Comparison of ENCODE assay signal across 3 worm cellular contexts in genomic region chrIV:15701962-15702361, ce11.
TF ChIP-seq lines count a peak whose summit lies in the region.

No protein-coding gene starts in this region.

TF ChIP-seq in whole organism, L1 larva, 84 proteins besides CTCF, POLR2A, EP300 and RAD21 (continued from another document):
- TF ChIP-seq nhr-12 (tag; optimal IDR thresholded peaks at IDR 0.05; lab: Kevin White, UChicago) (no peak), ces-1 (GFP tag; optimal IDR thresholded peaks at IDR 0.05; lab: Kevin White, UChicago) (no peak), nhr-20 (tag; optimal IDR thresholded peaks at IDR 0.05; lab: Kevin White, UChicago) (peak; percentile 54), skn-1 (tag; optimal IDR thresholded peaks at IDR 0.05; lab: Kevin White, UChicago) (no peak), aly-2 (tag; optimal IDR thresholded peaks at IDR 0.05; lab: Kevin White, UChicago) (no peak), mef-2 (tag; optimal IDR thresholded peaks at IDR 0.05; lab: Kevin White, UChicago) (no peak), lir-3 (tag; optimal IDR thresholded peaks at IDR 0.05; lab: Kevin White, UChicago; ENCODE audit: poor library complexity) (no peak), dsc-1 (tag; optimal IDR thresholded peaks at IDR 0.05; lab: Kevin White, UChicago) (peak; percentile 51), C16A3.4 (tag; optimal IDR thresholded peaks at IDR 0.05; lab: Kevin White, UChicago) (no peak), lin-13 (GFP tag; optimal IDR thresholded peaks at IDR 0.05; lab: Kevin White, UChicago) (no peak), snpc-4 (tag; optimal IDR thresholded peaks at IDR 0.05; lab: Kevin White, UChicago) (no peak), nhr-85 (tag; lab: Kevin White, UChicago) (peak; percentile 79), nhr-237 (tag; optimal IDR thresholded peaks at IDR 0.05; lab: Kevin White, UChicago) (no peak), blmp-1 (tag; optimal IDR thresholded peaks at IDR 0.05; lab: Kevin White, UChicago) (peak; percentile 65), nhr-90 (tag; optimal IDR thresholded peaks at IDR 0.05; lab: Kevin White, UChicago; ENCODE audit: poor library complexity) (peak; percentile 44), efl-1 (optimal IDR thresholded peaks at IDR 0.05; lab: Kevin White, UChicago) (no peak), efl-1 (GFP tag; optimal IDR thresholded peaks at IDR 0.05 in 1 of 2; lab: Kevin White, UChicago) (peak in 1 of 2 experiments; percentile 85), lin-14 (GFP tag; optimal IDR thresholded peaks at IDR 0.05; lab: Kevin White, UChicago) (peak; percentile 74), vab-15 (tag; optimal IDR thresholded peaks at IDR 0.05; lab: Kevin White, UChicago) (peak; percentile 38), ceh-90 (tag; optimal IDR thresholded peaks at IDR 0.05; lab: Kevin White, UChicago) (no peak), pqm-1 (tag; optimal IDR thresholded peaks at IDR 0.05; lab: Kevin White, UChicago) (no peak), mep-1 (tag; optimal IDR thresholded peaks at IDR 0.05; lab: Kevin White, UChicago) (no peak), pag-3 (tag; optimal IDR thresholded peaks at IDR 0.05; lab: Kevin White, UChicago; ENCODE audit: borderline replicate concordance, insufficient read depth) (no peak), lsy-2 (tag; optimal IDR thresholded peaks at IDR 0.05; lab: Kevin White, UChicago) (peak; percentile 21 to 32), nhr-11 (tag; optimal IDR thresholded peaks at IDR 0.05; lab: Kevin White, UChicago) (no peak), nhr-47 (tag; optimal IDR thresholded peaks at IDR 0.05; lab: Kevin White, UChicago) (peak; percentile 27), mdl-1 (tag; optimal IDR thresholded peaks at IDR 0.05; lab: Kevin White, UChicago) (peak in 1 of 2 experiments; percentile 20), xbp-1 (tag; optimal IDR thresholded peaks at IDR 0.05; lab: Kevin White, UChicago) (no peak), grh-1 (GFP tag; IDR thresholded peaks at IDR 0.05; lab: Robert Waterston, UW) (no peak), swsn-7 (tag; optimal IDR thresholded peaks at IDR 0.05; lab: Kevin White, UChicago) (no peak), elt-2 (tag; optimal IDR thresholded peaks at IDR 0.05; lab: Kevin White, UChicago) (peak; percentile 76)
TF ChIP-seq in whole organism, L1 larva: peak in this region for 16.

TF ChIP-seq in whole organism, L2 larva, 48 proteins besides CTCF, POLR2A, EP300 and RAD21 (continued from another document):
- no peak for TF ChIP-seq elt-3 (tag; optimal IDR thresholded peaks at IDR 0.05; lab: Kevin White, UChicago)
- no peak for TF ChIP-seq nhr-77 (tag; optimal IDR thresholded peaks at IDR 0.05; lab: Kevin White, UChicago)
- TF ChIP-seq blmp-1 (tag; optimal IDR thresholded peaks at IDR 0.05; lab: Kevin White, UChicago; ENCODE audit: insufficient read depth) = no peak
- TF ChIP-seq mdl-1 (tag; optimal IDR thresholded peaks at IDR 0.05; lab: Kevin White, UChicago) = no peak
- no peak for TF ChIP-seq lin-13 (GFP tag; optimal IDR thresholded peaks at IDR 0.05; lab: Kevin White, UChicago)
- TF ChIP-seq elt-1 (tag; optimal IDR thresholded peaks at IDR 0.05; lab: Kevin White, UChicago) = no peak
- no peak for TF ChIP-seq ztf-11 (tag; optimal IDR thresholded peaks at IDR 0.05; lab: Kevin White, UChicago)
- TF ChIP-seq zag-1 (tag; optimal IDR thresholded peaks at IDR 0.05; lab: Kevin White, UChicago) = no peak
- TF ChIP-seq sma-3 (GFP tag; optimal IDR thresholded peaks at IDR 0.05; lab: Kevin White, UChicago) = peak; percentile 17
- TF ChIP-seq ceh-82 (tag; optimal IDR thresholded peaks at IDR 0.05; lab: Kevin White, UChicago) = no peak
- no peak for TF ChIP-seq dmd-4 (tag; optimal IDR thresholded peaks at IDR 0.05; lab: Kevin White, UChicago)
- TF ChIP-seq nhr-23 (tag; optimal IDR thresholded peaks at IDR 0.05; lab: Kevin White, UChicago) = no peak
- no peak for TF ChIP-seq snpc-4 (tag; optimal IDR thresholded peaks at IDR 0.05; lab: Kevin White, UChicago)
- no peak for TF ChIP-seq unc-55 (GFP tag; optimal IDR thresholded peaks at IDR 0.05; lab: Kevin White, UChicago)
- no peak for TF ChIP-seq unc-39 (tag; optimal IDR thresholded peaks at IDR 0.05; lab: Kevin White, UChicago)
- TF ChIP-seq mbf-1 (tag; optimal IDR thresholded peaks at IDR 0.05; lab: Kevin White, UChicago) = no peak
- TF ChIP-seq sem-4 (tag; optimal IDR thresholded peaks at IDR 0.05; lab: Kevin White, UChicago) = no peak
- no peak for TF ChIP-seq nhr-6 (tag; optimal IDR thresholded peaks at IDR 0.05; lab: Kevin White, UChicago)
- no peak for TF ChIP-seq lin-39 (tag; optimal IDR thresholded peaks at IDR 0.05; lab: Kevin White, UChicago)
- no peak for TF ChIP-seq nhr-12 (tag; optimal IDR thresholded peaks at IDR 0.05; lab: Kevin White, UChicago)

TF ChIP-seq in whole organism, L4 larva, 104 proteins besides CTCF, POLR2A, EP300 and RAD21 (continued from another document):
- TF ChIP-seq dmd-8 (GFP tag; IDR thresholded peaks at IDR 0.05; lab: Robert Waterston, UW) (no peak), tag-97 (GFP tag; IDR thresholded peaks at IDR 0.05; lab: Robert Waterston, UW) (no peak), ceh-44 (GFP tag; IDR thresholded peaks at IDR 0.05; lab: Robert Waterston, UW) (no peak), ztf-11 (tag; optimal IDR thresholded peaks at IDR 0.05; lab: Kevin White, UChicago) (no peak), ces-1 (GFP tag; optimal IDR thresholded peaks at IDR 0.05; lab: Kevin White, UChicago) (no peak), gei-8 (GFP tag; optimal IDR thresholded peaks at IDR 0.05; lab: Kevin White, UChicago) (no peak), dpl-1 (GFP tag; optimal IDR thresholded peaks at IDR 0.05; lab: Kevin White, UChicago) (no peak), Y75B8A.6 (GFP tag; IDR thresholded peaks at IDR 0.05; lab: Robert Waterston, UW) (no peak), fkh-10 (GFP tag; optimal IDR thresholded peaks at IDR 0.05; lab: Kevin White, UChicago) (no peak), hlh-11 (tag; optimal IDR thresholded peaks at IDR 0.05; lab: Kevin White, UChicago) (peak; percentile 76), mxl-3 (GFP tag; optimal IDR thresholded peaks at IDR 0.05; lab: Kevin White, UChicago) (no peak), nhr-237 (tag; optimal IDR thresholded peaks at IDR 0.05; lab: Kevin White, UChicago) (no peak), zfp-3 (GFP tag; conservative IDR thresholded peaks at IDR 0.05; lab: Robert Waterston, UW) (no peak), ceh-28 (tag; optimal IDR thresholded peaks at IDR 0.05; lab: Kevin White, UChicago) (no peak), cey-2 (tag; optimal IDR thresholded peaks at IDR 0.05; lab: Kevin White, UChicago; ENCODE audit: borderline replicate concordance, insufficient read depth) (no peak), nhr-76 (tag; optimal IDR thresholded peaks at IDR 0.05; lab: Kevin White, UChicago) (no peak), hmg-1.1 (GFP tag; IDR thresholded peaks at IDR 0.05; lab: Robert Waterston, UW) (no peak), rbr-2 (tag; optimal IDR thresholded peaks at IDR 0.05; lab: Kevin White, UChicago) (no peak), mdl-1 (tag; optimal IDR thresholded peaks at IDR 0.05; lab: Kevin White, UChicago) (peak in 1 of 2 experiments; percentile 2), tra-1 (GFP tag; IDR thresholded peaks at IDR 0.05; lab: Robert Waterston, UW) (0 out of 2 replicates have a peak, but pooled peaks have one; percentile 32), daf-19 (GFP tag; conservative IDR thresholded peaks at IDR 0.05; lab: Robert Waterston, UW) (no peak), ceh-20 (GFP tag; IDR thresholded peaks at IDR 0.05; lab: Robert Waterston, UW) (no peak), egl-43 (GFP tag; IDR thresholded peaks at IDR 0.05; lab: Robert Waterston, UW) (no peak), zip-11 (GFP tag; IDR thresholded peaks at IDR 0.05; lab: Robert Waterston, UW) (no peak), ZK337.2 (GFP tag; IDR thresholded peaks at IDR 0.05; lab: Robert Waterston, UW) (no peak), php-3 (GFP tag; IDR thresholded peaks at IDR 0.05; lab: Robert Waterston, UW) (peak; percentile 49; the same call in 1 of the 2 replicates), mes-2 (tag; optimal IDR thresholded peaks at IDR 0.05; lab: Kevin White, UChicago; ENCODE audit: poor library complexity, severe bottlenecking) (no peak), ctbp-1 (GFP tag; IDR thresholded peaks at IDR 0.05; lab: Robert Waterston, UW) (no peak), jun-1 (tag; optimal IDR thresholded peaks at IDR 0.05; lab: Kevin White, UChicago) (no peak), lim-7 (GFP tag; IDR thresholded peaks at IDR 0.05; lab: Robert Waterston, UW) (no peak), F44E2.7 (GFP tag; IDR thresholded peaks at IDR 0.05; lab: Robert Waterston, UW) (no peak), hif-1 (tag; optimal IDR thresholded peaks at IDR 0.05; lab: Kevin White, UChicago) (peak in 1 of 2 experiments; percentile 11), lin-13 (GFP tag; optimal IDR thresholded peaks at IDR 0.05; lab: Kevin White, UChicago) (no peak), lin-29 (GFP tag; IDR thresholded peaks at IDR 0.05; lab: Robert Waterston, UW) (no peak)
